Worm (Caenorhabditis elegans) whole organism, L2 larva: ENCODE results near the gene toca-2.

Experiments
- C34F6.9 ChIP-seq: fragments of 150-350 bp; optimal IDR thresholded peaks from 2 replicates; lab custom pipeline; 2014; ENCODE audit warnings: missing biosample characterization, missing genetic modification characterization
- F13H6.1 ChIP-seq: sonication (generic microtip); optimal IDR thresholded peaks from 2 replicates; lab custom pipeline; 2016; ENCODE audit warnings: missing genetic modification characterization, missing compliant biosample characterization
- Y55F3AM.14 ChIP-seq: fragments of 200-800 bp; sonication (Bioruptor generic); optimal IDR thresholded peaks from 2 replicates; lab custom pipeline; 2018; ENCODE audit warnings: mild to moderate bottlenecking, missing genetic modification characterization, missing compliant biosample characterization
- ZK546.5 ChIP-seq: sonication (generic microtip); optimal IDR thresholded peaks from 2 replicates; lab custom pipeline; 2017; ENCODE audit warnings: missing biosample characterization, missing genetic modification characterization
- alr-1 ChIP-seq: fragments of 150-350 bp; optimal IDR thresholded peaks from 2 replicates; lab custom pipeline; 2014; ENCODE audit warnings: missing biosample characterization, missing genetic modification characterization
- aly-2 ChIP-seq: fragments of 150-350 bp; optimal IDR thresholded peaks from 2 replicates; lab custom pipeline; 2014; ENCODE audit warnings: missing biosample characterization, missing genetic modification characterization
- ama-1 ChIP-seq: fragments of 150-350 bp; optimal IDR thresholded peaks from 2 replicates; lab custom pipeline; 2018; ENCODE audit warnings: inconsistent platforms
- ceh-16 ChIP-seq: fragments of 150-350 bp; optimal IDR thresholded peaks from 2 replicates; lab custom pipeline; 2014; ENCODE audit warnings: missing biosample characterization, missing genetic modification characterization
- ceh-82 ChIP-seq: fragments of 150-350 bp; optimal IDR thresholded peaks from 2 replicates; lab custom pipeline; 2014; ENCODE audit warnings: missing biosample characterization, missing genetic modification characterization
- dmd-4 ChIP-seq: sonication (generic microtip); optimal IDR thresholded peaks from 2 replicates; lab custom pipeline; 2017; ENCODE audit warnings: missing biosample characterization, missing genetic modification characterization
- egl-27 ChIP-seq: sonication (generic microtip); optimal IDR thresholded peaks from 3 replicates; lab custom pipeline; 2017; ENCODE audit warnings: missing biosample characterization, missing genetic modification reagents, missing genetic modification characterization
- elt-1 ChIP-seq: fragments of 150-350 bp; optimal IDR thresholded peaks from 2 replicates; lab custom pipeline; 2014; ENCODE audit warnings: missing biosample characterization, missing genetic modification characterization
- elt-3 ChIP-seq: sonication (generic microtip); optimal IDR thresholded peaks from 2 replicates; lab custom pipeline; 2017; ENCODE audit warnings: missing biosample characterization, missing genetic modification characterization
- gmeb-1 ChIP-seq: fragments of 150-350 bp; optimal IDR thresholded peaks from 2 replicates; lab custom pipeline; 2014; ENCODE audit warnings: missing biosample characterization, missing genetic modification characterization
- lin-11 ChIP-seq: fragments of 150-350 bp; sonication (generic microtip); optimal IDR thresholded peaks from 2 replicates; lab custom pipeline; 2014; ENCODE audit warnings: missing biosample characterization, missing genetic modification characterization, inconsistent platforms, mixed read lengths
- lin-13 ChIP-seq: fragments of 150-350 bp; optimal IDR thresholded peaks from 2 replicates; lab custom pipeline; 2014; ENCODE audit warnings: missing biosample characterization, missing genetic modification reagents, missing genetic modification characterization
- mbf-1 ChIP-seq: sonication (generic microtip); optimal IDR thresholded peaks from 2 replicates; lab custom pipeline; 2017; ENCODE audit warnings: missing biosample characterization, missing genetic modification characterization
- mdl-1 ChIP-seq, 2 experiments: fragments of 150-350 bp in 1 of 2; sonication (generic microtip) in 1 of 2; optimal IDR thresholded peaks; 2 replicates each; lab custom pipeline; 2017; ENCODE audit warnings: missing biosample characterization in 2 of 2, missing genetic modification characterization in 2 of 2
- nhr-10 ChIP-seq: sonication (generic microtip); optimal IDR thresholded peaks from 2 replicates; lab custom pipeline; 2017; ENCODE audit warnings: missing biosample characterization, missing genetic modification characterization
- nhr-11 ChIP-seq: fragments of 150-350 bp; optimal IDR thresholded peaks from 2 replicates; lab custom pipeline; 2014; ENCODE audit warnings: missing biosample characterization, missing genetic modification characterization
- nhr-12 ChIP-seq: fragments of 150-350 bp; optimal IDR thresholded peaks from 2 replicates; lab custom pipeline; 2014; ENCODE audit warnings: missing biosample characterization, missing genetic modification characterization
- nhr-129 ChIP-seq: fragments of 150-350 bp; optimal IDR thresholded peaks from 2 replicates; lab custom pipeline; 2014; ENCODE audit warnings: missing biosample characterization, missing genetic modification characterization
- nhr-21 ChIP-seq: fragments of 150-350 bp; optimal IDR thresholded peaks from 2 replicates; lab custom pipeline; 2014; ENCODE audit warnings: missing biosample characterization, missing genetic modification characterization
- nhr-23 ChIP-seq: fragments of 150-350 bp; optimal IDR thresholded peaks from 2 replicates; lab custom pipeline; 2014; ENCODE audit warnings: missing biosample characterization, missing genetic modification reagents, missing genetic modification characterization
- nhr-25 ChIP-seq: fragments of 150-350 bp; sonication (generic microtip); optimal IDR thresholded peaks from 3 replicates; lab custom pipeline; 2014; ENCODE audit warnings: missing biosample characterization, missing genetic modification characterization
- nhr-6 ChIP-seq: fragments of 150-350 bp; optimal IDR thresholded peaks from 2 replicates; lab custom pipeline; 2014; ENCODE audit warnings: missing biosample characterization, missing genetic modification characterization
- nhr-77 ChIP-seq: fragments of 150-350 bp; optimal IDR thresholded peaks from 2 replicates; lab custom pipeline; 2014; ENCODE audit warnings: missing biosample characterization, missing genetic modification characterization
- peb-1 ChIP-seq: fragments of 150-350 bp; optimal IDR thresholded peaks from 2 replicates; lab custom pipeline; 2014; ENCODE audit warnings: missing biosample characterization, missing genetic modification characterization
- sem-4 ChIP-seq: fragments of 150-350 bp; optimal IDR thresholded peaks from 2 replicates; lab custom pipeline; 2014; ENCODE audit warnings: missing biosample characterization, missing genetic modification reagents, missing genetic modification characterization
- sma-9 ChIP-seq, 2 experiments: fragments of 150-350 bp in 1 of 2; sonication (generic microtip) in 1 of 2; optimal IDR thresholded peaks; 2 replicates each; lab custom pipeline; 2014 to 2016; ENCODE audit warnings: missing genetic modification characterization in 2 of 2, mild to moderate bottlenecking in 1 of 2, missing biosample characterization in 1 of 2, missing compliant biosample characterization in 1 of 2, missing genetic modification reagents in 1 of 2, moderate library complexity in 1 of 2
- snpc-4 ChIP-seq: fragments of 150-350 bp; optimal IDR thresholded peaks from 2 replicates; lab custom pipeline; 2014; ENCODE audit warnings: missing biosample characterization, missing genetic modification characterization
- unc-39 ChIP-seq: fragments of 150-350 bp; optimal IDR thresholded peaks from 2 replicates; lab custom pipeline; 2014; ENCODE audit warnings: missing biosample characterization, missing genetic modification characterization
- unc-55 ChIP-seq: fragments of 150-350 bp; sonication (generic microtip); optimal IDR thresholded peaks from 3 replicates; lab custom pipeline; 2014; ENCODE audit warnings: missing biosample characterization, missing genetic modification reagents, missing genetic modification characterization
- zag-1 ChIP-seq: fragments of 150-350 bp; optimal IDR thresholded peaks from 2 replicates; lab custom pipeline; 2014; ENCODE audit warnings: missing biosample characterization, missing genetic modification characterization
- ztf-11 ChIP-seq: sonication (generic microtip); optimal IDR thresholded peaks from 2 replicates; lab custom pipeline; 2017; ENCODE audit warnings: missing biosample characterization, missing genetic modification characterization

Gene toca-2

ce11 chrIII:13778816-13779215, 23.1 kb downstream of the toca-2 start:
- TF ChIP-seq C34F6.9 (no peak), sma-9 (GFP tag; optimal IDR thresholded peaks at IDR 0.05; lab: Kevin White, UChicago) (no peak), sma-9 (tag; optimal IDR thresholded peaks at IDR 0.05; lab: Kevin White, UChicago) (no peak), nhr-129 (tag; lab: Kevin White, UChicago) (no peak), gmeb-1 (tag; lab: Kevin White, UChicago) (no peak), aly-2 (tag; lab: Kevin White, UChicago) (no peak), Y55F3AM.14 (GFP tag; lab: Kevin White, UChicago) (no peak), nhr-25 (tag; lab: Kevin White, UChicago) (no peak), ceh-82 (tag; lab: Kevin White, UChicago) (no peak), ceh-16 (tag; lab: Kevin White, UChicago) (no peak), peb-1 (no peak), nhr-23 (tag; lab: Kevin White, UChicago) (no peak), elt-3 (no peak), sem-4 (tag; lab: Kevin White, UChicago) (no peak), nhr-12 (tag; lab: Kevin White, UChicago) (peak; percentile 60), ama-1 (lab: Kevin White, UChicago) (no peak), nhr-10 (tag; lab: Kevin White, UChicago) (no peak), unc-55 (GFP tag; lab: Kevin White, UChicago) (no peak), alr-1 (tag; lab: Kevin White, UChicago) (no peak), unc-39 (tag; lab: Kevin White, UChicago) (no peak), nhr-11 (no peak), egl-27 (tag; lab: Kevin White, UChicago) (no peak), elt-1 (tag; lab: Kevin White, UChicago) (no peak), nhr-21 (tag; lab: Kevin White, UChicago) (no peak), mdl-1 (tag; optimal IDR thresholded peaks at IDR 0.05; lab: Kevin White, UChicago) (peak in 1 of 2 experiments; percentile 21), mbf-1 (tag; lab: Kevin White, UChicago) (peak; percentile 48), zag-1 (tag; lab: Kevin White, UChicago) (no peak), lin-11 (no peak), ZK546.5 (tag; lab: Kevin White, UChicago) (no peak), F13H6.1 (no peak), nhr-6 (tag; lab: Kevin White, UChicago) (no peak), nhr-77 (no peak), lin-13 (no peak), ztf-11 (tag; lab: Kevin White, UChicago) (peak; percentile 36), dmd-4 (no peak), snpc-4 (tag; lab: Kevin White, UChicago) (no peak)

ce11 chrIII:13779360-13780093, 23.8 kb downstream of the toca-2 start:
- TF ChIP-seq peb-1: peak; percentile 63
- TF ChIP-seq snpc-4 (tag; lab: Kevin White, UChicago): no peak
- peak; percentile 3 for TF ChIP-seq nhr-12 (tag; lab: Kevin White, UChicago)

ce11 chrIII:13780199-13780706, 24.6 kb downstream of the toca-2 start, which contains the start of gene pot-3:
Gene pot-3, plus strand, starts transcription at chrIII:13780215.
- TF ChIP-seq nhr-23 (tag; lab: Kevin White, UChicago) (peak; percentile 85), nhr-129 (tag; lab: Kevin White, UChicago) (no peak)
- TF ChIP-seq, all 48 proteins: peak for 1
